Worm (Caenorhabditis elegans) whole organism, L2 larva: ENCODE data around the gene R10E11.9.
A peak's percentile ranks its signal among the peaks of the same experiment; 100 is the strongest.

Experiments
- C34F6.9 ChIP-seq: fragments of 150-350 bp; optimal IDR thresholded peaks from 2 replicates; lab custom pipeline; 2014; ENCODE audit warnings: missing biosample characterization, missing genetic modification characterization
- F13H6.1 ChIP-seq: sonication (generic microtip); optimal IDR thresholded peaks from 2 replicates; lab custom pipeline; 2016; ENCODE audit warnings: missing genetic modification characterization, missing compliant biosample characterization
- R02D3.7 ChIP-seq: fragments of 150-350 bp; optimal IDR thresholded peaks from 2 replicates; lab custom pipeline; 2014; ENCODE audit warnings: missing biosample characterization, missing genetic modification characterization
- ZK546.5 ChIP-seq: sonication (generic microtip); optimal IDR thresholded peaks from 2 replicates; lab custom pipeline; 2017; ENCODE audit warnings: missing biosample characterization, missing genetic modification characterization
- alr-1 ChIP-seq: fragments of 150-350 bp; optimal IDR thresholded peaks from 2 replicates; lab custom pipeline; 2014; ENCODE audit warnings: missing biosample characterization, missing genetic modification characterization
- aly-2 ChIP-seq: fragments of 150-350 bp; optimal IDR thresholded peaks from 2 replicates; lab custom pipeline; 2014; ENCODE audit warnings: missing biosample characterization, missing genetic modification characterization
- ama-1 ChIP-seq: fragments of 150-350 bp; optimal IDR thresholded peaks from 2 replicates; lab custom pipeline; 2018; ENCODE audit warnings: inconsistent platforms
- blmp-1 ChIP-seq: sonication (generic microtip); optimal IDR thresholded peaks from 2 replicates; lab custom pipeline; 2017; ENCODE audit warnings: missing genetic modification characterization, mild to moderate bottlenecking, missing compliant biosample characterization, antibody characterized with exemption, moderate library complexity; ENCODE audit not compliant: insufficient read depth
- ceh-16 ChIP-seq: fragments of 150-350 bp; optimal IDR thresholded peaks from 2 replicates; lab custom pipeline; 2014; ENCODE audit warnings: missing biosample characterization, missing genetic modification characterization
- crh-2 ChIP-seq: sonication (generic microtip); optimal IDR thresholded peaks from 2 replicates; lab custom pipeline; 2017; ENCODE audit warnings: missing biosample characterization, missing genetic modification characterization
- dmd-4 ChIP-seq: sonication (generic microtip); optimal IDR thresholded peaks from 2 replicates; lab custom pipeline; 2017; ENCODE audit warnings: missing biosample characterization, missing genetic modification characterization
- egl-27 ChIP-seq: sonication (generic microtip); optimal IDR thresholded peaks from 3 replicates; lab custom pipeline; 2017; ENCODE audit warnings: missing biosample characterization, missing genetic modification reagents, missing genetic modification characterization
- elt-3 ChIP-seq: sonication (generic microtip); optimal IDR thresholded peaks from 2 replicates; lab custom pipeline; 2017; ENCODE audit warnings: missing biosample characterization, missing genetic modification characterization
- fos-1 ChIP-seq: fragments of 150-350 bp; optimal IDR thresholded peaks from 2 replicates; lab custom pipeline; 2014; ENCODE audit warnings: missing biosample characterization, missing genetic modification characterization
- gmeb-1 ChIP-seq: fragments of 150-350 bp; optimal IDR thresholded peaks from 2 replicates; lab custom pipeline; 2014; ENCODE audit warnings: missing biosample characterization, missing genetic modification characterization
- lin-11 ChIP-seq: fragments of 150-350 bp; sonication (generic microtip); optimal IDR thresholded peaks from 2 replicates; lab custom pipeline; 2014; ENCODE audit warnings: missing biosample characterization, missing genetic modification characterization, inconsistent platforms, mixed read lengths
- lin-13 ChIP-seq: fragments of 150-350 bp; optimal IDR thresholded peaks from 2 replicates; lab custom pipeline; 2014; ENCODE audit warnings: missing biosample characterization, missing genetic modification reagents, missing genetic modification characterization
- lin-39 ChIP-seq: fragments of 150-350 bp; optimal IDR thresholded peaks from 2 replicates; lab custom pipeline; 2014; ENCODE audit warnings: missing biosample characterization, missing genetic modification reagents, missing genetic modification characterization
- lsy-2 ChIP-seq, 2 experiments: fragments of 150-350 bp in 1 of 2; sonication (generic microtip) in 1 of 2; optimal IDR thresholded peaks; 2 replicates each; lab custom pipeline; 2014 to 2017; ENCODE audit warnings: missing biosample characterization in 2 of 2, missing genetic modification characterization in 2 of 2
- mab-5 ChIP-seq: fragments of 150-350 bp; optimal IDR thresholded peaks from 2 replicates; lab custom pipeline; 2014; ENCODE audit warnings: missing biosample characterization, missing genetic modification characterization
- mbf-1 ChIP-seq: sonication (generic microtip); optimal IDR thresholded peaks from 2 replicates; lab custom pipeline; 2017; ENCODE audit warnings: missing biosample characterization, missing genetic modification characterization
- mdl-1 ChIP-seq, 2 experiments: fragments of 150-350 bp in 1 of 2; sonication (generic microtip) in 1 of 2; optimal IDR thresholded peaks; 2 replicates each; lab custom pipeline; 2017; ENCODE audit warnings: missing biosample characterization in 2 of 2, missing genetic modification characterization in 2 of 2
- nhr-10 ChIP-seq: sonication (generic microtip); optimal IDR thresholded peaks from 2 replicates; lab custom pipeline; 2017; ENCODE audit warnings: missing biosample characterization, missing genetic modification characterization
- nhr-12 ChIP-seq: fragments of 150-350 bp; optimal IDR thresholded peaks from 2 replicates; lab custom pipeline; 2014; ENCODE audit warnings: missing biosample characterization, missing genetic modification characterization
- nhr-129 ChIP-seq: fragments of 150-350 bp; optimal IDR thresholded peaks from 2 replicates; lab custom pipeline; 2014; ENCODE audit warnings: missing biosample characterization, missing genetic modification characterization
- nhr-21 ChIP-seq: fragments of 150-350 bp; optimal IDR thresholded peaks from 2 replicates; lab custom pipeline; 2014; ENCODE audit warnings: missing biosample characterization, missing genetic modification characterization
- nhr-23 ChIP-seq: fragments of 150-350 bp; optimal IDR thresholded peaks from 2 replicates; lab custom pipeline; 2014; ENCODE audit warnings: missing biosample characterization, missing genetic modification reagents, missing genetic modification characterization
- nhr-237 ChIP-seq: fragments of 150-350 bp; optimal IDR thresholded peaks from 2 replicates; lab custom pipeline; 2014; ENCODE audit warnings: missing biosample characterization, missing genetic modification characterization
- nhr-25 ChIP-seq: fragments of 150-350 bp; sonication (generic microtip); optimal IDR thresholded peaks from 3 replicates; lab custom pipeline; 2014; ENCODE audit warnings: missing biosample characterization, missing genetic modification characterization
- nhr-6 ChIP-seq: fragments of 150-350 bp; optimal IDR thresholded peaks from 2 replicates; lab custom pipeline; 2014; ENCODE audit warnings: missing biosample characterization, missing genetic modification characterization
- nhr-77 ChIP-seq: fragments of 150-350 bp; optimal IDR thresholded peaks from 2 replicates; lab custom pipeline; 2014; ENCODE audit warnings: missing biosample characterization, missing genetic modification characterization
- peb-1 ChIP-seq: fragments of 150-350 bp; optimal IDR thresholded peaks from 2 replicates; lab custom pipeline; 2014; ENCODE audit warnings: missing biosample characterization, missing genetic modification characterization
- sem-4 ChIP-seq: fragments of 150-350 bp; optimal IDR thresholded peaks from 2 replicates; lab custom pipeline; 2014; ENCODE audit warnings: missing biosample characterization, missing genetic modification reagents, missing genetic modification characterization
- skn-1 ChIP-seq: sonication (generic microtip); optimal IDR thresholded peaks from 2 replicates; lab custom pipeline; 2017; ENCODE audit warnings: missing biosample characterization, missing genetic modification characterization
- sma-3 ChIP-seq: sonication (generic microtip); optimal IDR thresholded peaks from 2 replicates; lab custom pipeline; 2016; ENCODE audit warnings: missing genetic modification reagents, missing genetic modification characterization, missing compliant biosample characterization
- sma-9 ChIP-seq, 2 experiments: fragments of 150-350 bp in 1 of 2; sonication (generic microtip) in 1 of 2; optimal IDR thresholded peaks; 2 replicates each; lab custom pipeline; 2014 to 2016; ENCODE audit warnings: missing genetic modification characterization in 2 of 2, mild to moderate bottlenecking in 1 of 2, missing biosample characterization in 1 of 2, missing compliant biosample characterization in 1 of 2, missing genetic modification reagents in 1 of 2, moderate library complexity in 1 of 2
- unc-39 ChIP-seq: fragments of 150-350 bp; optimal IDR thresholded peaks from 2 replicates; lab custom pipeline; 2014; ENCODE audit warnings: missing biosample characterization, missing genetic modification characterization
- unc-55 ChIP-seq: fragments of 150-350 bp; sonication (generic microtip); optimal IDR thresholded peaks from 3 replicates; lab custom pipeline; 2014; ENCODE audit warnings: missing biosample characterization, missing genetic modification reagents, missing genetic modification characterization
- unc-62 ChIP-seq: fragments of 150-350 bp; optimal IDR thresholded peaks from 2 replicates; lab custom pipeline; 2014; ENCODE audit warnings: missing biosample characterization, missing genetic modification reagents, missing genetic modification characterization
- zag-1 ChIP-seq: fragments of 150-350 bp; optimal IDR thresholded peaks from 2 replicates; lab custom pipeline; 2014; ENCODE audit warnings: missing biosample characterization, missing genetic modification characterization
- ztf-1 ChIP-seq: fragments of 200-800 bp; sonication (Bioruptor generic); conservative IDR thresholded peaks from 2 replicates; pipeline ENCODE4 v1.3.6; 2022; ENCODE audit warnings: missing genetic modification characterization, missing compliant biosample characterization
- ztf-11 ChIP-seq: sonication (generic microtip); optimal IDR thresholded peaks from 2 replicates; lab custom pipeline; 2017; ENCODE audit warnings: missing biosample characterization, missing genetic modification characterization
- ztf-4 ChIP-seq: fragments of 150-350 bp; optimal IDR thresholded peaks from 2 replicates; lab custom pipeline; 2014; ENCODE audit warnings: missing biosample characterization, missing genetic modification characterization

Gene R10E11.9

DNA sequence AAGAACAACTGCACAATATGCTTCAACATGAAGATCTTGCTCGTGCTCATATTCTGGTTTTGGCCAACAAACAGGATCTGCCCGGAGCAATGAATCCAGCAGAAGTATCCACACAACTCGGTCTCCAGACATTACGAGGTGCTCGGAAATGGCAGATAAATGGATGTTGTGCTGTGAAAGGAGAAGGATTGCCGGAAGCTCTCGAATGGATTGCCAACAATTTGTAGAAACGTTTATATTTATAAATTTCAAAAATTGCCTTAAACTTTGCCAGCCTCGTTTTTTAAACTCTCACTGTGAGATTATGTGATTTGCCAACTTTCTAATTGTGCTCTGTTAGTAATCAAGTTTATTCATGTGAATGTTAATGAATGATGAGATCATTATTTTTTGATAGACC is 30.3 kb upstream of the R10E11.9 start:
- TF ChIP-seq unc-39 (tag; lab: Kevin White, UChicago) = no peak

DNA sequence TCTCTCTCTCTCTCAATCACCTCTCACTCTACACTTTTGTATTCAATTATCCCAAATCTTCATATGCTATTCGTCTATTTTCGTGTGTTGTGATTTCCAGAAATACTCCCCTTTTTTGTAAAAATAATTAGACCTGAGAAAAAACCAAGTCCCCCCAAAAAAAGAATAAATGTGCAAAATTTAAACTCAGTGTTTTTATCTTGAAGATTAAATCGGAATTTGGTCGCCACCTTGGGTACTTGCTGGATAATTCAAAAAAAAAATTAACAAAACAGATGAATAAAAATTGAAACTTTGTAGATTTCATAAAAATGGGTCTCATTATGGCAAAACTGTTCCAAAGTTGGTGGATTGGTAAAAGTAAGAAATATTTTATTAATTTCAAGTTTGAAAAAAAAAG is 29.5 kb upstream of the R10E11.9 start, which contains the start of gene arl-5:
Gene arl-5, plus strand, starts transcription at position 301 of the 400 bp plus-strand sequence.
- TF ChIP-seq nhr-23 (tag; lab: Kevin White, UChicago) (no peak), elt-3 (no peak), unc-62 (GFP tag; lab: Kevin White, UChicago) (no peak), zag-1 (no peak), sma-3 (GFP tag; lab: Kevin White, UChicago) (no peak), ztf-1 (GFP tag; lab: Robert Waterston, UW) (no peak), C34F6.9 (tag; lab: Kevin White, UChicago) (no peak), crh-2 (tag; lab: Kevin White, UChicago) (no peak), mab-5 (tag; lab: Kevin White, UChicago) (no peak), fos-1 (no peak), nhr-6 (tag; lab: Kevin White, UChicago) (no peak), nhr-129 (tag; lab: Kevin White, UChicago) (no peak)
- TF ChIP-seq, all 48 proteins: peak for 0

DNA sequence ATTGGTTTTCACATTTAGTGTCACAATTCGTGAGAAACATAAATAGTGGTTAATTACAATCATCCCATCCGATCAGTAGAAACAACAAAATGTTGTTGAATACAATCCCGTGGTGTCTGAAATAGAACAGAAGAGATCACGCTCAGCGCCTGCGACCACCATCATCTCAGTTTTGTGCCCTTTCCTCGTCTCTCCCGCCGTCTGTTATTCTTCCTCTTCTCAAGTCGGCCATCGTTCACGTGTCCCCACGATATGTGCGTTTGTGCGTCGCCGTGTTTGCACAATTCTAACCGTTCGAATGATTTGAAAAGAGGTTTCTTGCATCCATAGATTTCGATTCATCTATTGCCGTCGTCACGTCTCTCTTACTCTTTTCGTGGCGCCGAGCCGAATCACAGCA is 25.3 kb upstream of the R10E11.9 start, which contains the start of gene panl-3:
Gene panl-3, plus strand, starts transcription at position 294 of the 400 bp plus-strand sequence.
- TF ChIP-seq blmp-1 (tag; lab: Kevin White, UChicago) = peak; percentile 4
- no peak for TF ChIP-seq ama-1 (lab: Kevin White, UChicago)
- TF ChIP-seq F13H6.1 (tag; lab: Kevin White, UChicago) = peak; percentile 55
- TF ChIP-seq fos-1 = peak; percentile 12
- TF ChIP-seq sma-3 (GFP tag; lab: Kevin White, UChicago) = peak; percentile 72
- peak; percentile 42 to 75 for TF ChIP-seq lsy-2 (tag; optimal IDR thresholded peaks at IDR 0.05; lab: Kevin White, UChicago)
- TF ChIP-seq mbf-1 (tag; lab: Kevin White, UChicago) = no peak
- TF ChIP-seq ceh-16 (tag; lab: Kevin White, UChicago) = no peak
- no peak for TF ChIP-seq alr-1 (tag; lab: Kevin White, UChicago)
- peak; percentile 42 for TF ChIP-seq sma-9 (GFP tag; optimal IDR thresholded peaks at IDR 0.05; lab: Kevin White, UChicago)
- no peak for TF ChIP-seq sma-9 (tag; optimal IDR thresholded peaks at IDR 0.05; lab: Kevin White, UChicago)
- TF ChIP-seq nhr-21 (tag; lab: Kevin White, UChicago) = peak; percentile 48
- TF ChIP-seq peb-1 (tag; lab: Kevin White, UChicago) = no peak
- peak; percentile 82 for TF ChIP-seq C34F6.9 (tag; lab: Kevin White, UChicago)
- TF ChIP-seq crh-2 (tag; lab: Kevin White, UChicago) = peak; percentile 53
- no peak for TF ChIP-seq skn-1 (tag; lab: Kevin White, UChicago)
- TF ChIP-seq lin-11 (tag; lab: Kevin White, UChicago) = peak; percentile 41
- no peak for TF ChIP-seq egl-27
- TF ChIP-seq nhr-25 = peak; percentile 67
- TF ChIP-seq nhr-129 (tag; lab: Kevin White, UChicago) = peak; percentile 91
- no peak for TF ChIP-seq lin-39 (tag; lab: Kevin White, UChicago)
- TF ChIP-seq ztf-4 (tag; lab: Kevin White, UChicago) = peak; percentile 0
- no peak for TF ChIP-seq nhr-10 (tag; lab: Kevin White, UChicago)
- TF ChIP-seq ZK546.5 (tag; lab: Kevin White, UChicago) = no peak
- TF ChIP-seq mdl-1 (tag; optimal IDR thresholded peaks at IDR 0.05; lab: Kevin White, UChicago) = peak in 1 of 2 experiments; percentile 79
- no peak for TF ChIP-seq ztf-11 (tag; lab: Kevin White, UChicago)
- TF ChIP-seq unc-55 = peak; percentile 56
- no peak for TF ChIP-seq nhr-77 (tag; lab: Kevin White, UChicago)
- no peak for TF ChIP-seq aly-2 (tag; lab: Kevin White, UChicago)
- peak; percentile 51 for TF ChIP-seq lin-13 (GFP tag; lab: Kevin White, UChicago)
- no peak for TF ChIP-seq nhr-237 (tag; lab: Kevin White, UChicago)
- no peak for TF ChIP-seq R02D3.7 (tag; lab: Kevin White, UChicago)
- TF ChIP-seq sem-4 (tag; lab: Kevin White, UChicago) = peak; percentile 71
- TF ChIP-seq gmeb-1 = peak; percentile 65
- no peak for TF ChIP-seq dmd-4
- no peak for TF ChIP-seq nhr-12 (tag; lab: Kevin White, UChicago)
